Worm (Caenorhabditis elegans) whole organism, young adult: ENCODE measurements around the gene dmsr-4.

Experiments
- C17E4.6 ChIP-seq: fragments of 200-800 bp; sonication (Bioruptor generic); IDR thresholded peaks from 2 replicates; pipeline ENCODE4 v1.3.6; 2022; ENCODE audit warnings: missing genetic modification reagents, missing genetic modification characterization, missing compliant biosample characterization
- F49E8.2 ChIP-seq: sonication (generic microtip); optimal IDR thresholded peaks from 3 replicates; lab custom pipeline; 2017; ENCODE audit warnings: missing genetic modification characterization, mild to moderate bottlenecking, missing compliant biosample characterization, antibody characterized with exemption, moderate library complexity; ENCODE audit not compliant: insufficient read depth
- ama-1 ChIP-seq, 3 experiments: fragments of 150-350 bp in 1 of 3; sonication (generic microtip) in 2 of 3; optimal IDR thresholded peaks; 2 replicates each; lab custom pipeline; 2014 to 2018; ENCODE audit warnings: missing biosample characterization in 2 of 3, missing genetic modification characterization in 2 of 3, missing genetic modification reagents in 2 of 3
- ceh-79 ChIP-seq: sonication (generic microtip); optimal IDR thresholded peaks from 2 replicates; lab custom pipeline; 2017; ENCODE audit warnings: mild to moderate bottlenecking, missing genetic modification characterization, missing compliant biosample characterization
- dpl-1 ChIP-seq: fragments of 150-350 bp; optimal IDR thresholded peaks from 2 replicates; lab custom pipeline; 2014; ENCODE audit warnings: missing biosample characterization, missing genetic modification reagents, missing genetic modification characterization
- let-526 ChIP-seq: fragments of 200-800 bp; sonication (Bioruptor generic); IDR thresholded peaks from 2 replicates; pipeline ENCODE4 v1.3.6; 2022; ENCODE audit warnings: missing genetic modification reagents, missing genetic modification characterization, missing compliant biosample characterization
- lin-26 ChIP-seq: fragments of 200-800 bp; sonication (Bioruptor generic); IDR thresholded peaks from 2 replicates; pipeline ENCODE4 v1.3.6; 2022; ENCODE audit warnings: missing genetic modification reagents, missing genetic modification characterization, missing compliant biosample characterization
- nhr-27 ChIP-seq: fragments of 200-800 bp; sonication (Bioruptor generic); optimal IDR thresholded peaks from 2 replicates; lab custom pipeline; 2018; ENCODE audit warnings: mild to moderate bottlenecking, missing genetic modification characterization, moderate library complexity, missing compliant biosample characterization
- pha-4 ChIP-seq: fragments of 150-350 bp; sonication (generic microtip); optimal IDR thresholded peaks from 2 replicates; lab custom pipeline; 2014; ENCODE audit warnings: missing biosample characterization, missing genetic modification reagents, missing genetic modification characterization
- rpc-1 ChIP-seq, 2 experiments: fragments of 150-350 bp in 1 of 2; sonication (generic microtip) in 1 of 2; optimal IDR thresholded peaks; 2 replicates each; lab custom pipeline; 2014 to 2018; ENCODE audit warnings: missing biosample characterization in 1 of 2, missing genetic modification characterization in 1 of 2, missing genetic modification reagents in 1 of 2, missing genotype in 1 of 2
- ztf-28 ChIP-seq: fragments of 200-800 bp; sonication (Bioruptor generic); IDR thresholded peaks from 2 replicates; pipeline ENCODE4 v1.3.6; 2022; ENCODE audit warnings: missing genetic modification reagents, missing genetic modification characterization, missing compliant biosample characterization

DNA sequence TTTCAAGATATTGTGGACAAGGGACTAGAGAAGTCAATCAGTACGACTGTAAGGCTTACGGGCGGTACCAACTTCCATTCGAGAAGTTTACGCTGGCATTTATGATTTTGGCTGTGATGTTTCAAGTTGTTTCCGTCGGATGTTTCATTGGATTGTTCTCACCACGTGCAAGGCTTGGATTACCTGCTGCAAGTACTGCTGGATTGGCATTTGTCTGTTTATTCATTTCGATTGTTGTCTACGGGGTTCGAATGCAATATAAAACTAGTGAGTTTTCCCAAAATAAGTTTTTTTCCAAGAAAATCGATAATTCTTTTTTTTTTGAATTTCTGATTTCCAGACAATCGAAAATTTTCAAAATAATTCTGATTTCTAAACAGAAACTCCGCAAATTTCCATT is 16.2 kb downstream of the dmsr-4 start:
- TF ChIP-seq dpl-1 (no peak), lin-26 (no peak), ztf-28 (GFP tag; lab: Robert Waterston, UW) (no peak), F49E8.2 (tag; lab: Kevin White, UChicago) (no peak), ama-1 (optimal IDR thresholded peaks at IDR 0.05; lab: Kevin White, UChicago) (no peak), ama-1 (GFP tag; optimal IDR thresholded peaks at IDR 0.05; lab: Kevin White, UChicago) (no peak), ceh-79 (no peak), C17E4.6 (no peak), nhr-27 (tag; lab: Kevin White, UChicago) (no peak), pha-4 (tag; lab: Kevin White, UChicago) (no peak), let-526 (GFP tag; lab: Robert Waterston, UW) (no peak), rpc-1 (optimal IDR thresholded peaks at IDR 0.05; lab: Kevin White, UChicago) (no peak), rpc-1 (tag; optimal IDR thresholded peaks at IDR 0.05; lab: Kevin White, UChicago) (no peak)
